Worm (Caenorhabditis elegans) whole organism, L1 larva: Measurements from ENCODE around the gene yap-1.
A peak's percentile ranks its signal among the peaks of the same experiment; 100 is the strongest.

ENCODE experiments used
- C16A3.4 ChIP-seq: fragments of 150-350 bp; optimal IDR thresholded peaks from 2 replicates; lab custom pipeline; 2014; ENCODE audit warnings: missing biosample characterization, missing genetic modification characterization
- C34B4.2 ChIP-seq: sonication (generic microtip); optimal IDR thresholded peaks from 2 replicates; lab custom pipeline; 2017; ENCODE audit warnings: mild to moderate bottlenecking, missing genetic modification characterization, missing compliant biosample characterization
- F16B12.6 ChIP-seq: fragments of 150-350 bp; optimal IDR thresholded peaks from 2 replicates; lab custom pipeline; 2014; ENCODE audit warnings: missing biosample characterization, missing genetic modification characterization
- Y116A8C.19 ChIP-seq: sonication (generic microtip); optimal IDR thresholded peaks from 2 replicates; lab custom pipeline; 2016; ENCODE audit warnings: missing compliant biosample characterization, missing genetic modification characterization, borderline replicate concordance
- ceh-63 ChIP-seq: fragments of 200-800 bp; sonication (Bioruptor generic); optimal IDR thresholded peaks from 2 replicates; lab custom pipeline; 2018; ENCODE audit warnings: mild to moderate bottlenecking, missing genetic modification characterization, missing compliant biosample characterization
- ceh-8 ChIP-seq: fragments of 200-800 bp; sonication (Bioruptor generic); optimal IDR thresholded peaks from 2 replicates; lab custom pipeline; 2018; ENCODE audit warnings: mild to moderate bottlenecking, missing genetic modification characterization, moderate library complexity, missing compliant biosample characterization
- ceh-82 ChIP-seq, 3 experiments: fragments of 150-350 bp in 1 of 3; sonication (generic microtip) in 2 of 3; optimal IDR thresholded peaks; 2 replicates each; lab custom pipeline; 2014 to 2017; ENCODE audit warnings: missing biosample characterization in 3 of 3, missing genetic modification characterization in 3 of 3
- ceh-88 ChIP-seq: fragments of 200-800 bp; sonication (Bioruptor generic); IDR thresholded peaks from 2 replicates; pipeline ENCODE4 v1.3.6; 2022; ENCODE audit warnings: missing genetic modification characterization, missing compliant biosample characterization
- ceh-90 ChIP-seq: sonication (generic microtip); optimal IDR thresholded peaks from 2 replicates; lab custom pipeline; 2016; ENCODE audit warnings: missing genetic modification characterization, missing compliant biosample characterization
- ces-1 ChIP-seq: fragments of 150-350 bp; optimal IDR thresholded peaks from 2 replicates; lab custom pipeline; 2014; ENCODE audit warnings: missing biosample characterization, missing genetic modification reagents, missing genetic modification characterization
- dpl-1 ChIP-seq, 3 experiments: fragments of 150-350 bp in 2 of 3; sonication (generic microtip) in 1 of 3; optimal IDR thresholded peaks; 2 replicates each; lab custom pipeline; 2014 to 2017; ENCODE audit warnings: missing biosample characterization in 3 of 3, missing genetic modification characterization in 3 of 3, missing genetic modification reagents in 3 of 3
- dsc-1 ChIP-seq: sonication (generic microtip); optimal IDR thresholded peaks from 2 replicates; lab custom pipeline; 2016; ENCODE audit warnings: mild to moderate bottlenecking, missing genetic modification characterization, missing compliant biosample characterization
- egl-13 ChIP-seq: sonication (generic microtip); optimal IDR thresholded peaks from 2 replicates; lab custom pipeline; 2016; ENCODE audit warnings: missing genotype, missing genetic modification reagents, missing genetic modification characterization, missing compliant biosample characterization
- elt-2 ChIP-seq: sonication (generic microtip); optimal IDR thresholded peaks from 2 replicates; lab custom pipeline; 2016; ENCODE audit warnings: missing genetic modification characterization, mild to moderate bottlenecking, inconsistent platforms, missing compliant biosample characterization, missing genetic modification reagents
- elt-3 ChIP-seq, 6 experiments: fragments of 150-350 bp in 1 of 6; sonication (generic microtip); optimal IDR thresholded peaks; 2 replicates each; lab custom pipeline; 2017 to 2018; ENCODE audit warnings: missing biosample characterization in 6 of 6, missing genetic modification characterization in 6 of 6, inconsistent platforms in 1 of 6
- fos-1 ChIP-seq: fragments of 150-350 bp; optimal IDR thresholded peaks from 2 replicates; lab custom pipeline; 2014; ENCODE audit warnings: missing biosample characterization, missing genetic modification characterization
- hlh-17 ChIP-seq: fragments of 200-800 bp; sonication (Bioruptor generic); optimal IDR thresholded peaks from 2 replicates; lab custom pipeline; 2018; ENCODE audit warnings: missing genetic modification characterization, mild to moderate bottlenecking, missing compliant biosample characterization, moderate library complexity, borderline replicate concordance
- irx-1 ChIP-seq: sonication (generic microtip); optimal IDR thresholded peaks from 2 replicates; lab custom pipeline; 2016; ENCODE audit warnings: missing genetic modification characterization, missing compliant biosample characterization
- isw-1 ChIP-seq: fragments of 200-800 bp; sonication (Bioruptor generic); IDR thresholded peaks from 2 replicates; pipeline ENCODE4 v1.3.6; 2022; ENCODE audit warnings: missing genetic modification characterization, missing compliant biosample characterization
- jun-1 ChIP-seq: fragments of 150-350 bp; optimal IDR thresholded peaks from 2 replicates; lab custom pipeline; 2014; ENCODE audit warnings: missing biosample characterization, missing genetic modification reagents, missing genetic modification characterization
- lin-14 ChIP-seq: fragments of 200-800 bp; sonication (Bioruptor generic); optimal IDR thresholded peaks from 2 replicates; lab custom pipeline; 2018; ENCODE audit warnings: mild to moderate bottlenecking, missing genetic modification characterization, moderate library complexity, missing compliant biosample characterization
- lin-15B ChIP-seq: fragments of 150-350 bp; sonication (generic microtip); optimal IDR thresholded peaks from 3 replicates; lab custom pipeline; 2014; ENCODE audit warnings: missing biosample characterization, missing genetic modification characterization
- lin-39 ChIP-seq: fragments of 150-350 bp; optimal IDR thresholded peaks from 2 replicates; lab custom pipeline; 2014; ENCODE audit warnings: missing biosample characterization, missing genetic modification reagents, missing genetic modification characterization
- lir-3 ChIP-seq: sonication (generic microtip); optimal IDR thresholded peaks from 2 replicates; lab custom pipeline; 2016; ENCODE audit warnings: mild to moderate bottlenecking, missing genetic modification characterization, moderate library complexity, missing compliant biosample characterization; ENCODE audit not compliant: poor library complexity
- lsy-2 ChIP-seq, 2 experiments: fragments of 150-350 bp; optimal IDR thresholded peaks; 2 replicates each; lab custom pipeline; 2014; ENCODE audit warnings: missing biosample characterization in 2 of 2, missing genetic modification characterization in 2 of 2
- mab-9 ChIP-seq: fragments of 200-800 bp; sonication (Bioruptor generic); IDR thresholded peaks from 2 replicates; pipeline ENCODE4 v1.3.6; 2022; ENCODE audit warnings: missing genetic modification reagents, missing genetic modification characterization, missing compliant biosample characterization
- mdl-1 ChIP-seq, 2 experiments: fragments of 150-350 bp; optimal IDR thresholded peaks; 2 replicates each; lab custom pipeline; 2014 to 2017; ENCODE audit warnings: missing biosample characterization in 2 of 2, missing genetic modification characterization in 2 of 2, inconsistent platforms in 1 of 2
- mef-2 ChIP-seq: fragments of 150-350 bp; optimal IDR thresholded peaks from 2 replicates; lab custom pipeline; 2014; ENCODE audit warnings: missing biosample characterization, missing genetic modification characterization
- nhr-11 ChIP-seq: fragments of 150-350 bp; optimal IDR thresholded peaks from 2 replicates; lab custom pipeline; 2014; ENCODE audit warnings: missing biosample characterization, missing genetic modification characterization
- nhr-12 ChIP-seq: sonication (generic microtip); optimal IDR thresholded peaks from 2 replicates; lab custom pipeline; 2017; ENCODE audit warnings: missing biosample characterization, missing genetic modification characterization
- nhr-19 ChIP-seq: fragments of 200-800 bp; sonication (Bioruptor generic); conservative IDR thresholded peaks from 2 replicates; pipeline ENCODE4 v1.3.6; 2022; ENCODE audit warnings: missing genetic modification characterization, missing compliant biosample characterization
- nhr-47 ChIP-seq: sonication (generic microtip); optimal IDR thresholded peaks from 2 replicates; lab custom pipeline; 2016; ENCODE audit warnings: mild to moderate bottlenecking, missing genetic modification characterization, moderate library complexity, missing compliant biosample characterization
- nhr-76 ChIP-seq: sonication (generic microtip); optimal IDR thresholded peaks from 2 replicates; lab custom pipeline; 2017; ENCODE audit warnings: missing biosample characterization, missing genetic modification characterization
- nhr-77 ChIP-seq: fragments of 150-350 bp; optimal IDR thresholded peaks from 2 replicates; lab custom pipeline; 2014; ENCODE audit warnings: missing biosample characterization, missing genetic modification characterization
- nhr-84 ChIP-seq: sonication (generic microtip); optimal IDR thresholded peaks from 2 replicates; lab custom pipeline; 2017; ENCODE audit warnings: missing biosample characterization, missing genetic modification characterization
- pag-3 ChIP-seq: sonication (generic microtip); optimal IDR thresholded peaks from 2 replicates; lab custom pipeline; 2017; ENCODE audit warnings: missing genetic modification characterization, mild to moderate bottlenecking, missing compliant biosample characterization, antibody characterized with exemption, borderline replicate concordance; ENCODE audit not compliant: insufficient read depth
- pqm-1 ChIP-seq: sonication (generic microtip); optimal IDR thresholded peaks from 3 replicates; lab custom pipeline; 2017; ENCODE audit warnings: missing biosample characterization, missing genetic modification characterization
- skn-1 ChIP-seq: fragments of 150-350 bp; optimal IDR thresholded peaks from 2 replicates; lab custom pipeline; 2014; ENCODE audit warnings: missing biosample characterization, missing genetic modification characterization
- snpc-4 ChIP-seq: fragments of 150-350 bp; optimal IDR thresholded peaks from 2 replicates; lab custom pipeline; 2014; ENCODE audit warnings: missing biosample characterization, missing genetic modification characterization
- snu-23 ChIP-seq: sonication (generic microtip); optimal IDR thresholded peaks from 2 replicates; lab custom pipeline; 2016; ENCODE audit warnings: missing genetic modification characterization, missing compliant biosample characterization
- sptf-1 ChIP-seq: fragments of 150-350 bp; optimal IDR thresholded peaks from 2 replicates; lab custom pipeline; 2014; ENCODE audit warnings: missing biosample characterization, missing genetic modification characterization
- sup-37 ChIP-seq: fragments of 200-800 bp; sonication (Bioruptor generic); optimal IDR thresholded peaks from 2 replicates; lab custom pipeline; 2018; ENCODE audit warnings: mild to moderate bottlenecking, missing genetic modification characterization, missing compliant biosample characterization
- tbx-2 ChIP-seq: sonication (generic microtip); optimal IDR thresholded peaks from 2 replicates; lab custom pipeline; 2016; ENCODE audit warnings: missing genetic modification characterization, missing compliant biosample characterization
- tlp-1 ChIP-seq: fragments of 150-350 bp; optimal IDR thresholded peaks from 2 replicates; lab custom pipeline; 2014; ENCODE audit warnings: missing biosample characterization, missing genetic modification characterization
- unc-130 ChIP-seq: fragments of 150-350 bp; optimal IDR thresholded peaks from 2 replicates; lab custom pipeline; 2017; ENCODE audit warnings: missing biosample characterization, missing genetic modification characterization, inconsistent platforms
- unc-30 ChIP-seq: sonication (generic microtip); optimal IDR thresholded peaks from 2 replicates; lab custom pipeline; 2017; ENCODE audit warnings: missing biosample characterization, missing genetic modification characterization
- unc-86 ChIP-seq: sonication (generic microtip); optimal IDR thresholded peaks from 2 replicates; lab custom pipeline; 2016; ENCODE audit warnings: missing genetic modification characterization, missing compliant biosample characterization
- unc-98 ChIP-seq: fragments of 200-800 bp; sonication (Bioruptor generic); IDR thresholded peaks from 2 replicates; pipeline ENCODE4 v1.3.6; 2022; ENCODE audit warnings: missing genetic modification characterization, missing compliant biosample characterization
- xbp-1 ChIP-seq: sonication (generic microtip); optimal IDR thresholded peaks from 2 replicates; lab custom pipeline; 2016; ENCODE audit warnings: missing genetic modification characterization, missing compliant biosample characterization
- zip-4 ChIP-seq: fragments of 200-800 bp; sonication (Bioruptor generic); optimal IDR thresholded peaks from 2 replicates; lab custom pipeline; 2018; ENCODE audit warnings: mild to moderate bottlenecking, missing genetic modification characterization, moderate library complexity, missing compliant biosample characterization
- ztf-11 ChIP-seq, 2 experiments: sonication (generic microtip); optimal IDR thresholded peaks; 2 replicates each; lab custom pipeline; 2016 to 2017; ENCODE audit warnings: missing genetic modification characterization in 2 of 2, missing biosample characterization in 1 of 2, missing compliant biosample characterization in 1 of 2
- ztf-4 ChIP-seq: fragments of 150-350 bp; optimal IDR thresholded peaks from 2 replicates; lab custom pipeline; 2014; ENCODE audit warnings: missing biosample characterization, missing genetic modification characterization

Gene yap-1

DNA sequence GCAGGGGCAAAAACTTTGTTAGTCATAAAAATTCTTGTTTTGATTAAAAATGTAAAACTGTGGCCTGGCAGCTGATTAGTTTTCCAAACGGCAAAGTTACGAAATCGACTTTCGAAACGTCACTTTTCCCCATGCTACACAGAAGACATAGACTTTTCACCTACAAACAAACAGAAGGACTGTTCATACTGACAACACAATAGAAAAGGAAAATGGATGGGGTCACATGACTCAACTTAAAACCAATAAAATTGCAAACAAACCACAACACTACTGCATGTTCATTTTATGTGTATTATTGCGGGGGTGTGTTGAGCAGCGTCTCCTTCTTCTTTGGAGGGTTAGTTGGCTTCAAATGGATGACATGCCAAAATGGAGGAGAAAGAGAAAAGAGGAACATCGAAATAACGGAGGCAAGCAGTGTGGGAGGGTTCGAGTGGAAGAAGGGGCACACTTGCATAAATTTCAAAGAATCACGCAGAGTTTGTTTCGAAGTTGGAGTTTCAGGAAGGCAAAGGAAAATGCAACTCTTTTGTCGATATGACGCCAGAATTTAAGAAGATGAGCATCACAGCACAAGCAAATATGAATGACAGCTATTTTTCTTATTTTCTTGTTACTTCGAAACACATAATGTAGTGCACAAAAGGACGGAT is 13.5 kb upstream of the yap-1 start (continued):
- no peak for TF ChIP-seq pqm-1
- no peak for TF ChIP-seq ces-1
- peak; percentile 20 for TF ChIP-seq tbx-2 (tag; lab: Kevin White, UChicago)
- TF ChIP-seq lir-3 (tag; lab: Kevin White, UChicago): no peak
- TF ChIP-seq ceh-90 (tag; lab: Kevin White, UChicago): no peak
- no peak for TF ChIP-seq isw-1 (GFP tag; lab: Robert Waterston, UW)
- peak in 1 of 6 experiments; percentile 70 for TF ChIP-seq elt-3 (tag; optimal IDR thresholded peaks at IDR 0.05; lab: Kevin White, UChicago)
- TF ChIP-seq ceh-8 (GFP tag; lab: Kevin White, UChicago): no peak
- peak; percentile 22 for TF ChIP-seq dsc-1 (tag; lab: Kevin White, UChicago)
- TF ChIP-seq elt-2: no peak
- TF ChIP-seq dpl-1 (GFP tag; optimal IDR thresholded peaks at IDR 0.05; lab: Kevin White, UChicago): peak in 2 of 3 experiments; percentile 18 to 19
- TF ChIP-seq xbp-1: no peak
- TF ChIP-seq ztf-11 (tag; optimal IDR thresholded peaks at IDR 0.05; lab: Kevin White, UChicago): no peak
- no peak for TF ChIP-seq hlh-17 (GFP tag; lab: Kevin White, UChicago)
- peak; percentile 5 for TF ChIP-seq unc-86 (tag; lab: Kevin White, UChicago)
- no peak for TF ChIP-seq nhr-76 (tag; lab: Kevin White, UChicago)
- TF ChIP-seq C34B4.2 (tag; lab: Kevin White, UChicago): no peak
- no peak for TF ChIP-seq Y116A8C.19
- TF ChIP-seq mef-2 (tag; lab: Kevin White, UChicago): no peak
- TF ChIP-seq skn-1 (tag; lab: Kevin White, UChicago): peak; percentile 68
- peak; percentile 24 for TF ChIP-seq jun-1
- TF ChIP-seq zip-4 (GFP tag; lab: Kevin White, UChicago): peak; percentile 35
- TF ChIP-seq lin-14: peak; percentile 76
- no peak for TF ChIP-seq ztf-4 (tag; lab: Kevin White, UChicago)
- TF ChIP-seq ceh-88: no peak
- peak in 1 of 2 experiments; percentile 58 for TF ChIP-seq mdl-1 (tag; optimal IDR thresholded peaks at IDR 0.05; lab: Kevin White, UChicago)
- TF ChIP-seq ceh-63 (GFP tag; lab: Kevin White, UChicago): no peak
- TF ChIP-seq F16B12.6 (tag; lab: Kevin White, UChicago): no peak
- TF ChIP-seq nhr-19 (GFP tag; lab: Robert Waterston, UW): peak; percentile 35; the same call in 1 of the 2 replicates
- no peak for TF ChIP-seq ceh-82 (tag; optimal IDR thresholded peaks at IDR 0.05; lab: Kevin White, UChicago)
- TF ChIP-seq nhr-84: no peak
- no peak for TF ChIP-seq lin-15B (tag; lab: Kevin White, UChicago)
- no peak for TF ChIP-seq nhr-12 (tag; lab: Kevin White, UChicago)
- TF ChIP-seq C16A3.4 (tag; lab: Kevin White, UChicago): peak; percentile 6
- TF ChIP-seq snu-23: peak; percentile 42
- no peak for TF ChIP-seq egl-13 (tag; lab: Kevin White, UChicago)
- TF ChIP-seq snpc-4: no peak
- no peak for TF ChIP-seq mab-9 (GFP tag; lab: Robert Waterston, UW)
- TF ChIP-seq unc-130 (tag; lab: Kevin White, UChicago): no peak
- TF ChIP-seq unc-30 (tag; lab: Kevin White, UChicago): no peak
- TF ChIP-seq unc-98: no peak
- no peak for TF ChIP-seq irx-1 (tag; lab: Kevin White, UChicago)
- no peak for TF ChIP-seq tlp-1
- TF ChIP-seq nhr-11 (tag; lab: Kevin White, UChicago): peak; percentile 25
- no peak for TF ChIP-seq sup-37 (GFP tag; lab: Kevin White, UChicago)
- TF ChIP-seq pag-3: no peak
- TF ChIP-seq nhr-77 (tag; lab: Kevin White, UChicago): no peak
- no peak for TF ChIP-seq fos-1
- no peak for TF ChIP-seq lin-39
- peak; percentile 17 for TF ChIP-seq nhr-47 (tag; lab: Kevin White, UChicago)
- TF ChIP-seq lsy-2 (tag; optimal IDR thresholded peaks at IDR 0.05; lab: Kevin White, UChicago): peak in 1 of 2 experiments; percentile 3
- TF ChIP-seq sptf-1 (tag; lab: Kevin White, UChicago): no peak
